Worm (Caenorhabditis elegans): ENCODE measurements around the gene cnt-2.
A peak's percentile ranks its signal among the peaks of the same experiment; 100 is the strongest.

Gene cnt-2

ce11 chrIII:10624564-10624963 lies 30.3 kb upstream of the cnt-2 start (continued):
- TF ChIP-seq pag-3 (tag; optimal IDR thresholded peaks at IDR 0.05; ENCODE audit: borderline replicate concordance, insufficient read depth) (no peak), nhr-85 (tag) (peak; percentile 79), zag-1 (tag; optimal IDR thresholded peaks at IDR 0.05) (no peak), nhr-47 (tag; optimal IDR thresholded peaks at IDR 0.05) (peak; percentile 50), alr-1 (tag; optimal IDR thresholded peaks at IDR 0.05; ENCODE audit: borderline replicate concordance) (no peak), mdl-1 (tag; optimal IDR thresholded peaks at IDR 0.05) (peak in 1 of 2 experiments; percentile 36), ceh-8 (GFP tag; optimal IDR thresholded peaks at IDR 0.05) (no peak), sptf-1 (tag; optimal IDR thresholded peaks at IDR 0.05) (no peak), hlh-4 (tag; optimal IDR thresholded peaks at IDR 0.05) (no peak), nhr-76 (tag; optimal IDR thresholded peaks at IDR 0.05) (no peak), ceh-63 (GFP tag; optimal IDR thresholded peaks at IDR 0.05) (no peak), vab-15 (tag; optimal IDR thresholded peaks at IDR 0.05) (no peak), lin-39 (tag; optimal IDR thresholded peaks at IDR 0.05) (no peak), lir-3 (tag; optimal IDR thresholded peaks at IDR 0.05; ENCODE audit: poor library complexity) (peak; percentile 21), nhr-77 (tag; optimal IDR thresholded peaks at IDR 0.05) (no peak), rnt-1 (tag; optimal IDR thresholded peaks at IDR 0.05) (peak; percentile 51), tbx-2 (tag; optimal IDR thresholded peaks at IDR 0.05) (peak; percentile 6), hpl-2 (GFP tag; optimal IDR thresholded peaks at IDR 0.05) (no peak), ceh-90 (tag; optimal IDR thresholded peaks at IDR 0.05) (no peak), blmp-1 (tag; optimal IDR thresholded peaks at IDR 0.05) (no peak), aly-2 (tag; optimal IDR thresholded peaks at IDR 0.05) (no peak), ets-5 (GFP tag; IDR thresholded peaks at IDR 0.05) (no peak), C34B4.2 (tag; optimal IDR thresholded peaks at IDR 0.05) (no peak), F16B12.6 (tag; optimal IDR thresholded peaks at IDR 0.05) (no peak), nhr-90 (tag; optimal IDR thresholded peaks at IDR 0.05; ENCODE audit: poor library complexity) (peak; percentile 49), snu-23 (GFP tag; optimal IDR thresholded peaks at IDR 0.05) (peak; percentile 65), efl-1 (optimal IDR thresholded peaks at IDR 0.05) (peak; percentile 1 to 39), efl-1 (GFP tag; optimal IDR thresholded peaks at IDR 0.05 in 1 of 2) (peak; percentile 32 to 95), xbp-1 (tag; optimal IDR thresholded peaks at IDR 0.05) (peak; percentile 21), tlp-1 (tag; optimal IDR thresholded peaks at IDR 0.05) (no peak), isw-1 (GFP tag; IDR thresholded peaks at IDR 0.05) (no peak), pqm-1 (tag; optimal IDR thresholded peaks at IDR 0.05) (no peak), mep-1 (tag; optimal IDR thresholded peaks at IDR 0.05) (peak; percentile 26), ceh-88 (GFP tag; IDR thresholded peaks at IDR 0.05) (no peak), dsc-1 (tag; optimal IDR thresholded peaks at IDR 0.05) (peak; percentile 15)

DNA sequence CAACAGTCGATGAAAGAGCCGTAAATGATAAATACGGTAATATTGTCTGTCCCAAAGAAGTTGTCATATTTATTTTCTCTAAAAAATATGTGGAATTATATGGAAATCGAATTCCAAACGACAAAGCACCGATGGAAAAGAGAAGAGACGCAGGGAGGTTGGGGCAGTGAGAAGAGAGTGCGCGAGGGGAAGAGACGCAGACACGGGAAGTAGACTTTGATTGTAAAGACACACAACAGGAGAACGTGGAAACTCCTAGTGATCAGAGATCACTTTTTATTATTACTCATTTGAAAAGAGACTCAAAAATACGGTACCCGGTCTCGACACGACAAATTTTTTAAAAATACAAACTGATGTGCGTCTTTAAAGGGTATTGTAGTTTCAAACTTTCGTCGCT lies 26.5 kb upstream of the cnt-2 start:
- TF ChIP-seq jun-1 (tag; optimal IDR thresholded peaks at IDR 0.05) (peak; percentile 0), xbp-1 (tag; optimal IDR thresholded peaks at IDR 0.05) (peak; percentile 2), elt-3 (tag; optimal IDR thresholded peaks at IDR 0.05) (no peak), ces-1 (GFP tag; optimal IDR thresholded peaks at IDR 0.05) (no peak), zip-4 (GFP tag; optimal IDR thresholded peaks at IDR 0.05) (no peak), lin-15B (tag; optimal IDR thresholded peaks at IDR 0.05) (no peak), zag-1 (tag; optimal IDR thresholded peaks at IDR 0.05) (no peak), hpl-2 (GFP tag; optimal IDR thresholded peaks at IDR 0.05) (no peak), dsc-1 (tag; optimal IDR thresholded peaks at IDR 0.05) (peak; percentile 38), hlh-17 (GFP tag; optimal IDR thresholded peaks at IDR 0.05; ENCODE audit: borderline replicate concordance) (no peak), ceh-88 (GFP tag; IDR thresholded peaks at IDR 0.05) (no peak), nhr-71 (tag; optimal IDR thresholded peaks at IDR 0.05) (peak; percentile 75), nhr-12 (tag; optimal IDR thresholded peaks at IDR 0.05) (no peak), unc-62 (GFP tag; optimal IDR thresholded peaks at IDR 0.05) (no peak), C04F5.9 (tag; optimal IDR thresholded peaks at IDR 0.05) (no peak), nhr-19 (GFP tag; conservative IDR thresholded peaks at IDR 0.05) (no peak), C34B4.2 (tag; optimal IDR thresholded peaks at IDR 0.05) (no peak), skn-1 (tag; optimal IDR thresholded peaks at IDR 0.05) (peak; percentile 31), tlp-1 (tag; optimal IDR thresholded peaks at IDR 0.05) (no peak), swsn-7 (tag; optimal IDR thresholded peaks at IDR 0.05) (peak; percentile 68), hlh-4 (tag; optimal IDR thresholded peaks at IDR 0.05) (no peak), tbx-2 (tag; optimal IDR thresholded peaks at IDR 0.05) (peak; percentile 47), unc-30 (tag; optimal IDR thresholded peaks at IDR 0.05) (no peak), fkh-10 (GFP tag; optimal IDR thresholded peaks at IDR 0.05) (no peak), nhr-11 (tag; optimal IDR thresholded peaks at IDR 0.05) (no peak), sptf-1 (tag; optimal IDR thresholded peaks at IDR 0.05) (no peak), ztf-11 (tag; optimal IDR thresholded peaks at IDR 0.05) (no peak), fkh-8 (tag; optimal IDR thresholded peaks at IDR 0.05) (no peak), ets-5 (GFP tag; IDR thresholded peaks at IDR 0.05) (no peak)
